Worm (Caenorhabditis elegans) whole organism, L3 larva: ENCODE measurements around the gene T16H12.2.

Experiments
- egl-27 ChIP-seq: sonication (generic microtip); optimal IDR thresholded peaks from 4 replicates; lab custom pipeline; 2017; ENCODE audit warnings: missing biosample characterization, missing genetic modification reagents, missing genetic modification characterization
- elt-2 ChIP-seq: sonication (generic microtip); optimal IDR thresholded peaks from 2 replicates; lab custom pipeline; 2016; ENCODE audit warnings: missing genetic modification reagents, mild to moderate bottlenecking, missing genetic modification characterization, missing compliant biosample characterization

ce11 chrIII:10090685-10091084, 4.6 kb downstream of the T16H12.2 start, which contains the start of gene gtf-2H2C:
- TF ChIP-seq egl-27 (tag; lab: Kevin White, UChicago) (no peak), elt-2 (tag; lab: Kevin White, UChicago) (no peak)
